Fruit fly (Drosophila melanogaster): ENCODE data around the gene CG42374.

CG42374 gene

DNA sequence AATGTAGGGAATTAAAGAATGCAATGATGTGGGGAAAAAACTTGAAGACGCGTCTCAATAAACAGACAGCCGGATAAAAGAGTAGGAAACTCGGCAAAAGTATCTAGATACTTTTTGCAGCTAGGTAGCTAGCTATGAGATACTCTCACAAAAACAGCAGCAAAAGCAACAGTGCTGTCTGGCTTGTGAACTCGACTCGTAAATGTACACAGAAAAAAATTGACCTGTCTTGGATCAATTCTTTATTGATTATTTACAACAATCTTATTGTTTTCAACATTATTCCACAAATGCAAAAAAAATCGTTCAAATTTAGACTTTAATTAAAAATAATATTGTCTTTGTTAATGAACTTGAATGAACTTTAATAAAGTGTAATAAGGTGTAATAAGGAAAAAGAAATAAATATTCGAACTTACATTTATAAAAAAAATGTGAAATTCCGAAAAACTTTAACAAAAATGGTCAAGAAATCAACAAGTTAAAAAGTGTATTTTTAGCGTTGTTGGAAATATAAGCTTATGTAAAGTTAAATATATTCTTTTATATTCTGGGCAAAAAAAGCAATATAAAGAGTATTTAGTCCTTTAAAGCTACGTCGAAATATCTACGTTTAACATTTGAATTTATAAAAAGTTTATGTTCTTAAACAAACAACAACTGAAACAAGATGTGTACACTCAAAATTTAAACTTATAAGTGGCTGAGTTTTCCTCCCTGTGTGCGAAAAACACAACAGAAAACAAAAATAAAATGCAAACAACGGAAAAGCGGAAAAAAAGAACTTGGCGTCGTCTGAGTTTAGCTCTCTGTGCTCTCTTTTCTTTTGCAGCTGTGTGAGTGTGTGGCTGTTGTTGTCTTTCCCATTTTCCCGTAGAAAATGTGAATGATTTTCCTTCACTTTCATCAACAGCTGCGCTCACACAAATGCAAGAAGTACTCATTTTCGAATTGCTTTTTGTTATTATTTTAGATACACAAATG lies 29.5 kb upstream of the CG42374 start (continued):
- TF ChIP-seq lola (GFP tag; optimal IDR thresholded peaks at IDR 0.05) (peak in 1 of 3 experiments; percentile 32), Hr51 (GFP tag; optimal IDR thresholded peaks at IDR 0.05) (peak in 1 of 2 experiments; percentile 12), CG11695 (GFP tag; IDR thresholded peaks at IDR 0.05) (0 out of 3 replicates have a peak, but pooled peaks have one; percentile 8), D19A (tag; optimal IDR thresholded peaks at IDR 0.05) (peak; percentile 35), CG9437 (GFP tag; optimal IDR thresholded peaks at IDR 0.05) (peak; percentile 19), CG11504 (tag; optimal IDR thresholded peaks at IDR 0.05) (peak; percentile 22), sens (GFP tag) (peak; percentile 75), z (GFP tag; IDR thresholded peaks at IDR 0.05) (0 out of 3 replicates have a peak, but pooled peaks have one; percentile 17), CoRest (tag; optimal IDR thresholded peaks at IDR 0.05) (peak; percentile 11), CG8281 (tag; optimal IDR thresholded peaks at IDR 0.05) (no peak), nom (GFP tag; optimal IDR thresholded peaks at IDR 0.05) (peak; percentile 71), PHDP (tag; optimal IDR thresholded peaks at IDR 0.05) (peak; percentile 14), CG30403 (GFP tag; optimal IDR thresholded peaks at IDR 0.05) (peak; percentile 41), Med (GFP tag) (peak; percentile 59), Blimp-1 (GFP tag; optimal IDR thresholded peaks at IDR 0.05) (peak; percentile 22), grau (tag; optimal IDR thresholded peaks at IDR 0.05) (peak; percentile 3), CG14965 (GFP tag; optimal IDR thresholded peaks at IDR 0.05; ENCODE audit: borderline replicate concordance) (no peak), dmrt99B (tag; optimal IDR thresholded peaks at IDR 0.05) (peak; percentile 29), Oli (tag; optimal IDR thresholded peaks at IDR 0.05) (peak; percentile 9), zf30C (GFP tag; optimal IDR thresholded peaks at IDR 0.05) (no peak), unpg (GFP tag; optimal IDR thresholded peaks at IDR 0.05) (peak; percentile 23), gsb (GFP tag; IDR thresholded peaks at IDR 0.05) (no peak), CG17361 (GFP tag; IDR thresholded peaks at IDR 0.05) (peak; percentile 65; the same call in 2 of the 3 replicates), CG18262 (tag; optimal IDR thresholded peaks at IDR 0.05) (peak; percentile 67), Hmr (GFP tag; optimal IDR thresholded peaks at IDR 0.05) (no peak), Abd-B (GFP tag; optimal IDR thresholded peaks at IDR 0.05) (peak; percentile 23), gem (tag; optimal IDR thresholded peaks at IDR 0.05) (peak; percentile 45), eve (GFP tag; optimal IDR thresholded peaks at IDR 0.05) (peak in 1 of 2 experiments; percentile 52), CG8388 (GFP tag; optimal IDR thresholded peaks at IDR 0.05) (peak; percentile 13), CG31441 (GFP tag; IDR thresholded peaks at IDR 0.05) (peak; percentile 41; the same call in 1 of the 2 replicates), Ssrp (tag; optimal IDR thresholded peaks at IDR 0.05) (peak; percentile 10), bsh (GFP tag; optimal IDR thresholded peaks at IDR 0.05) (peak; percentile 33 to 74), her (GFP tag; optimal IDR thresholded peaks at IDR 0.05) (no peak), phol (tag; optimal IDR thresholded peaks at IDR 0.05) (peak; percentile 34)

DNA sequence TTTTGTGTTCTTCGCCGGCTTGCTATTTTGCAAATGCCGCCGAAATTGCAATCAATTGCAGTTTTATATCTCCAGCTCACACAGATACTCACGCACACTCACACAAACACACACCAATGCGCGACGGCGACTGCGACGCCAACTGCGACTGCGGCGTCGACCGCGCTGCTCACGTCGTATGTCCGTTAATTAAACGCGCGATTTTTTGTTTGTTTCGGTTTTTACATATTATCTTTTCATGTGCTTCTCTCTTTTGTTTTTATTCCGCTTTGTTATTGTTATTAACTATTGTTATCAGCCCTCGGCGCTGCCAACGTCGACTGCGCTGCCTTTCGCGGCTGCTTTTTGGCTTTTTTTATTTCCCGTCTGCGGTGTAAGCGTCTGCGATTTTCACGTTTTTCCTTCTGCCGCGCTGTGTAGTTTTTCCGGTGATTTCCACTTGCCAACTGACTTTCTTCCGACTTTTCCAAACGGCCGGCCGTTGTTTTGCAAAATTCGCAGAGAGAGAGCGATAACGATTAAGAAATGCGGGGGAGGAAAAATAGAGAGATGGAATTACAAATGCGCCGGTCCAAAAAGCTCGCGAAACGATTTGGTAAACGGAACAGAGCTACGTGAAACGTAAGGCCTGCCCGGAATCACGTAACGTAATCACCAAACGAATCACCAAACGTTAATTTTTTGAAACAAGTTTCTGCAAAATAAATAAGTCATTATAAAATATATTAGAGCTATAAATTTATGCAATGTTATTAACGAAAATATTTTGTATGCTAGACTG lies 28.5 kb upstream of the CG42374 start, which contains the start of gene fz2:
fz2 (minus strand) TSS at position 452 of the 781 bp plus-strand sequence.
- TF ChIP-seq Hmx (GFP tag; optimal IDR thresholded peaks at IDR 0.05) (no peak), CG15011 (GFP tag; optimal IDR thresholded peaks at IDR 0.05) (no peak), CG32772 (GFP tag; IDR thresholded peaks at IDR 0.05) (no peak), Meics (GFP tag; optimal IDR thresholded peaks at IDR 0.05) (no peak), gro (GFP tag; optimal IDR thresholded peaks at IDR 0.05) (no peak), Nf-YC (tag; optimal IDR thresholded peaks at IDR 0.05) (no peak), CG3407 (GFP tag; optimal IDR thresholded peaks at IDR 0.05) (no peak), crol (GFP tag; IDR thresholded peaks at IDR 0.05) (0 out of 2 replicates have a peak, but pooled peaks have one; percentile 15), CG15269 (tag; optimal IDR thresholded peaks at IDR 0.05) (no peak), ATbp (GFP tag; optimal IDR thresholded peaks at IDR 0.05) (no peak), CG7987 (GFP tag; optimal IDR thresholded peaks at IDR 0.05) (no peak), sqz (GFP tag; optimal IDR thresholded peaks at IDR 0.05) (no peak), az2 (GFP tag; optimal IDR thresholded peaks at IDR 0.05) (no peak)
